Worm (Caenorhabditis elegans): ENCODE results near the gene Y1A5A.1.
A peak's percentile ranks its signal among the peaks of the same experiment; 100 is the strongest.

ce11 chrIII:3979980-3980631, 6.4 kb downstream of the Y1A5A.1 start:
- TF ChIP-seq nhr-232 (tag; optimal IDR thresholded peaks at IDR 0.05) (no peak), unc-86 (tag; optimal IDR thresholded peaks at IDR 0.05) (no peak), mec-3 (tag; optimal IDR thresholded peaks at IDR 0.05; ENCODE audit: borderline replicate concordance) (no peak), nfya-1 (tag; optimal IDR thresholded peaks at IDR 0.05) (peak; percentile 21), hlh-30 (tag; optimal IDR thresholded peaks at IDR 0.05; ENCODE audit: insufficient read depth) (no peak), nhr-11 (tag; optimal IDR thresholded peaks at IDR 0.05) (no peak), pag-3 (tag; optimal IDR thresholded peaks at IDR 0.05; ENCODE audit: borderline replicate concordance) (no peak), pqm-1 (tag; optimal IDR thresholded peaks at IDR 0.05) (no peak), ceh-45 (GFP tag; IDR thresholded peaks at IDR 0.05) (no peak), C08G9.2 (tag; optimal IDR thresholded peaks at IDR 0.05) (no peak), pat-9 (tag; optimal IDR thresholded peaks at IDR 0.05) (no peak)
